Worm (Caenorhabditis elegans) whole organism, L4/young adult: Measurements from ENCODE around the gene F55D1.1.

Experiments used
- W03F9.2 ChIP-seq: fragments of 150-350 bp; optimal IDR thresholded peaks from 2 replicates; lab custom pipeline; 2014; ENCODE audit warnings: missing biosample characterization, missing genetic modification characterization
- dao-5 ChIP-seq: sonication (generic microtip); optimal IDR thresholded peaks from 2 replicates; lab custom pipeline; 2016; ENCODE audit warnings: missing genotype, missing genetic modification characterization, moderate library complexity, missing compliant biosample characterization
- him-1 ChIP-seq: sonication (generic microtip); optimal IDR thresholded peaks from 2 replicates; lab custom pipeline; 2016; ENCODE audit warnings: missing genotype, missing genetic modification reagents, missing genetic modification characterization, missing compliant biosample characterization

DNA sequence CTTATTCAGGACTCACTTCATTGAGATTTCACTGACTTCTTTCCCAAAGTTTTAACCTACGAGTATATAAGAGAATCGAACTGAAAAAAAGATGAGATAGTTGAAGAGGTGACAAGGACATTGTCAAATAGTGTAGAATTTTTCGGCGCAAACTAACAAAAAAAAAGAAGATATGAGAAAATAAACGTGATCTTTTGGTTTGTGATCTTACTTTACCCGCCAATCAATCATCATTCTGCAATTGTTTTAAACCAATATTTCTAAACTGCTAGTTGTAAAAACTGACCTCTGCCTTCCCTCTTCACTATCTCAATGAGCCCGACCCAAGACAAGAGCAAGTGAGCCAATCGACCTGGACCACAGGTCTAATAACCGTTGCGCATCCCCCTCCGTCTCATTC is 23.5 kb upstream of the F55D1.1 start:
- no peak for TF ChIP-seq dao-5
- no peak for TF ChIP-seq him-1 (tag; lab: Kevin White, UChicago)
- no peak for TF ChIP-seq W03F9.2 (tag; lab: Kevin White, UChicago)
